Worm (Caenorhabditis elegans) whole organism, L1 larva: Measurements from ENCODE around the gene pgm-2.

Experiments used
- F16B12.6 ChIP-seq: fragments of 150-350 bp; optimal IDR thresholded peaks from 2 replicates; lab custom pipeline; 2014; ENCODE audit warnings: missing biosample characterization, missing genetic modification characterization
- blmp-1 ChIP-seq: fragments of 150-350 bp; optimal IDR thresholded peaks from 2 replicates; lab custom pipeline; 2014; ENCODE audit warnings: missing biosample characterization, missing genetic modification characterization
- ceh-82 ChIP-seq, 3 experiments: fragments of 150-350 bp in 1 of 3; sonication (generic microtip) in 2 of 3; optimal IDR thresholded peaks; 2 replicates each; lab custom pipeline; 2014 to 2017; ENCODE audit warnings: missing biosample characterization in 3 of 3, missing genetic modification characterization in 3 of 3
- ceh-88 ChIP-seq: fragments of 200-800 bp; sonication (Bioruptor generic); IDR thresholded peaks from 2 replicates; pipeline ENCODE4 v1.3.6; 2022; ENCODE audit warnings: missing genetic modification characterization, missing compliant biosample characterization
- dpl-1 ChIP-seq, 3 experiments: fragments of 150-350 bp in 2 of 3; sonication (generic microtip) in 1 of 3; optimal IDR thresholded peaks; 2 replicates each; lab custom pipeline; 2014 to 2017; ENCODE audit warnings: missing biosample characterization in 3 of 3, missing genetic modification characterization in 3 of 3, missing genetic modification reagents in 3 of 3
- dsc-1 ChIP-seq: sonication (generic microtip); optimal IDR thresholded peaks from 2 replicates; lab custom pipeline; 2016; ENCODE audit warnings: mild to moderate bottlenecking, missing genetic modification characterization, missing compliant biosample characterization
- efl-1 ChIP-seq, 4 experiments: fragments of 150-350 bp; optimal IDR thresholded peaks in 3 of 4; peaks in 1 of 4; 1 replicate in 1 of 4; 2 replicates in 3 of 4; lab custom pipeline; 2014; ENCODE audit warnings: missing biosample characterization in 2 of 4, missing genetic modification characterization in 2 of 4, missing genetic modification reagents in 2 of 4
- efl-3 ChIP-seq: fragments of 200-800 bp; sonication (Bioruptor generic); optimal IDR thresholded peaks from 2 replicates; lab custom pipeline; 2018; ENCODE audit warnings: mild to moderate bottlenecking, missing genetic modification characterization, missing compliant biosample characterization
- egl-13 ChIP-seq: sonication (generic microtip); optimal IDR thresholded peaks from 2 replicates; lab custom pipeline; 2016; ENCODE audit warnings: missing genotype, missing genetic modification reagents, missing genetic modification characterization, missing compliant biosample characterization
- elt-3 ChIP-seq, 6 experiments: fragments of 150-350 bp in 1 of 6; sonication (generic microtip); optimal IDR thresholded peaks; 2 replicates each; lab custom pipeline; 2017 to 2018; ENCODE audit warnings: missing biosample characterization in 6 of 6, missing genetic modification characterization in 6 of 6, inconsistent platforms in 1 of 6
- fkh-4 ChIP-seq: sonication (generic microtip); optimal IDR thresholded peaks from 2 replicates; lab custom pipeline; 2016; ENCODE audit warnings: missing compliant biosample characterization, missing genetic modification characterization, borderline replicate concordance
- fkh-8 ChIP-seq: sonication (generic microtip); optimal IDR thresholded peaks from 2 replicates; lab custom pipeline; 2016; ENCODE audit warnings: mild to moderate bottlenecking, missing genetic modification characterization, missing compliant biosample characterization
- fos-1 ChIP-seq: fragments of 150-350 bp; optimal IDR thresholded peaks from 2 replicates; lab custom pipeline; 2014; ENCODE audit warnings: missing biosample characterization, missing genetic modification characterization
- grh-1 ChIP-seq: fragments of 200-800 bp; sonication (Bioruptor generic); IDR thresholded peaks from 2 replicates; pipeline ENCODE4 v1.3.6; 2022; ENCODE audit warnings: missing genetic modification reagents, missing genetic modification characterization, missing compliant biosample characterization
- irx-1 ChIP-seq: sonication (generic microtip); optimal IDR thresholded peaks from 2 replicates; lab custom pipeline; 2016; ENCODE audit warnings: missing genetic modification characterization, missing compliant biosample characterization
- isw-1 ChIP-seq: fragments of 200-800 bp; sonication (Bioruptor generic); IDR thresholded peaks from 2 replicates; pipeline ENCODE4 v1.3.6; 2022; ENCODE audit warnings: missing genetic modification characterization, missing compliant biosample characterization
- lin-14 ChIP-seq: fragments of 200-800 bp; sonication (Bioruptor generic); optimal IDR thresholded peaks from 2 replicates; lab custom pipeline; 2018; ENCODE audit warnings: mild to moderate bottlenecking, missing genetic modification characterization, moderate library complexity, missing compliant biosample characterization
- lin-15B ChIP-seq: fragments of 150-350 bp; sonication (generic microtip); optimal IDR thresholded peaks from 3 replicates; lab custom pipeline; 2014; ENCODE audit warnings: missing biosample characterization, missing genetic modification characterization
- lin-35 ChIP-seq, 2 experiments: fragments of 150-350 bp; optimal IDR thresholded peaks; 2 replicates each; lab custom pipeline; 2014; ENCODE audit warnings: missing biosample characterization in 2 of 2, missing genetic modification characterization in 2 of 2, missing genetic modification reagents in 2 of 2
- lsy-2 ChIP-seq, 2 experiments: fragments of 150-350 bp; optimal IDR thresholded peaks; 2 replicates each; lab custom pipeline; 2014; ENCODE audit warnings: missing biosample characterization in 2 of 2, missing genetic modification characterization in 2 of 2
- mdl-1 ChIP-seq, 2 experiments: fragments of 150-350 bp; optimal IDR thresholded peaks; 2 replicates each; lab custom pipeline; 2014 to 2017; ENCODE audit warnings: missing biosample characterization in 2 of 2, missing genetic modification characterization in 2 of 2, inconsistent platforms in 1 of 2
- mep-1 ChIP-seq: fragments of 150-350 bp; optimal IDR thresholded peaks from 2 replicates; lab custom pipeline; 2014; ENCODE audit warnings: missing biosample characterization, missing genetic modification characterization
- nhr-19 ChIP-seq: fragments of 200-800 bp; sonication (Bioruptor generic); conservative IDR thresholded peaks from 2 replicates; pipeline ENCODE4 v1.3.6; 2022; ENCODE audit warnings: missing genetic modification characterization, missing compliant biosample characterization
- nhr-237 ChIP-seq: fragments of 150-350 bp; optimal IDR thresholded peaks from 2 replicates; lab custom pipeline; 2014; ENCODE audit warnings: missing biosample characterization, missing genetic modification characterization
- nhr-47 ChIP-seq: sonication (generic microtip); optimal IDR thresholded peaks from 2 replicates; lab custom pipeline; 2016; ENCODE audit warnings: mild to moderate bottlenecking, missing genetic modification characterization, moderate library complexity, missing compliant biosample characterization
- nhr-71 ChIP-seq: sonication (generic microtip); optimal IDR thresholded peaks from 2 replicates; lab custom pipeline; 2016; ENCODE audit warnings: mild to moderate bottlenecking, missing genetic modification characterization, moderate library complexity, missing compliant biosample characterization
- nhr-85 ChIP-seq: sonication (generic microtip); peaks from one replicate; lab custom pipeline; 2016; ENCODE audit warnings: missing genetic modification characterization, inconsistent platforms, missing compliant biosample characterization
- nhr-90 ChIP-seq: sonication (generic microtip); optimal IDR thresholded peaks from 2 replicates; lab custom pipeline; 2016; ENCODE audit warnings: mild to moderate bottlenecking, missing genetic modification characterization, missing compliant biosample characterization; ENCODE audit not compliant: poor library complexity
- rnt-1 ChIP-seq: sonication (generic microtip); optimal IDR thresholded peaks from 2 replicates; lab custom pipeline; 2016; ENCODE audit warnings: mild to moderate bottlenecking, missing genetic modification characterization, moderate library complexity, missing compliant biosample characterization
- skn-1 ChIP-seq: fragments of 150-350 bp; optimal IDR thresholded peaks from 2 replicates; lab custom pipeline; 2014; ENCODE audit warnings: missing biosample characterization, missing genetic modification characterization
- snpc-4 ChIP-seq: fragments of 150-350 bp; optimal IDR thresholded peaks from 2 replicates; lab custom pipeline; 2014; ENCODE audit warnings: missing biosample characterization, missing genetic modification characterization
- snu-23 ChIP-seq: sonication (generic microtip); optimal IDR thresholded peaks from 2 replicates; lab custom pipeline; 2016; ENCODE audit warnings: missing genetic modification characterization, missing compliant biosample characterization
- sox-4 ChIP-seq: sonication (generic microtip); optimal IDR thresholded peaks from 2 replicates; lab custom pipeline; 2016; ENCODE audit warnings: missing genetic modification characterization, missing compliant biosample characterization
- swsn-7 ChIP-seq: sonication (generic microtip); optimal IDR thresholded peaks from 2 replicates; lab custom pipeline; 2016; ENCODE audit warnings: missing genetic modification characterization, missing compliant biosample characterization
- tbx-2 ChIP-seq: sonication (generic microtip); optimal IDR thresholded peaks from 2 replicates; lab custom pipeline; 2016; ENCODE audit warnings: missing genetic modification characterization, missing compliant biosample characterization
- unc-130 ChIP-seq: fragments of 150-350 bp; optimal IDR thresholded peaks from 2 replicates; lab custom pipeline; 2017; ENCODE audit warnings: missing biosample characterization, missing genetic modification characterization, inconsistent platforms
- unc-86 ChIP-seq: sonication (generic microtip); optimal IDR thresholded peaks from 2 replicates; lab custom pipeline; 2016; ENCODE audit warnings: missing genetic modification characterization, missing compliant biosample characterization
- unc-98 ChIP-seq: fragments of 200-800 bp; sonication (Bioruptor generic); IDR thresholded peaks from 2 replicates; pipeline ENCODE4 v1.3.6; 2022; ENCODE audit warnings: missing genetic modification characterization, missing compliant biosample characterization
- xbp-1 ChIP-seq: sonication (generic microtip); optimal IDR thresholded peaks from 2 replicates; lab custom pipeline; 2016; ENCODE audit warnings: missing genetic modification characterization, missing compliant biosample characterization
- zip-4 ChIP-seq: fragments of 200-800 bp; sonication (Bioruptor generic); optimal IDR thresholded peaks from 2 replicates; lab custom pipeline; 2018; ENCODE audit warnings: mild to moderate bottlenecking, missing genetic modification characterization, moderate library complexity, missing compliant biosample characterization
- ztf-11 ChIP-seq, 2 experiments: sonication (generic microtip); optimal IDR thresholded peaks; 2 replicates each; lab custom pipeline; 2016 to 2017; ENCODE audit warnings: missing genetic modification characterization in 2 of 2, missing biosample characterization in 1 of 2, missing compliant biosample characterization in 1 of 2

Gene pgm-2

DNA sequence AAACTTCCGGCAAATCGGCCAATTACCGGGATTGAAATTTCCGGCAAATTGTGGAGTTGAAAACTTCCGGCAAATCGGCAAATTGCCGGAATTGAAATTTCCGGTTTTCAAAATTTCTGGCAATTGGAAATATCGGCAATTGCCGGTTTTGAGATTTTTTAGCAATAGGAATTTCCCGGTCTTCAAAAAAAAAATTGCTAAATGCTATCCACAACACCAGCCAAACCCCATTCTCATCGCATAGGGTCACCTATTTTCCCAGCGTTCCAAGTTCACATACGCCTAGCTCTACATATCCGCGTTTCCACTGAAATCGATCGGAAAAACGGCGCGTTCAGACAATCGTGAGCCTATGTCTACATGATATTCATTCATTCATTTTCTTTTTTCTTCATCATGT is 13.8 kb upstream of the pgm-2 start, which contains the start of gene F56A8.8:
F56A8.8 (plus strand) TSS at position 301 of the 400 bp plus-strand sequence.
- TF ChIP-seq fkh-4 (tag; lab: Kevin White, UChicago) (no peak), fkh-8 (tag; lab: Kevin White, UChicago) (no peak), grh-1 (GFP tag; lab: Robert Waterston, UW) (0 out of 2 replicates have a peak, but pooled peaks have one; percentile 17), efl-1 (optimal IDR thresholded peaks at IDR 0.05; lab: Kevin White, UChicago) (no peak), efl-1 (GFP tag; optimal IDR thresholded peaks at IDR 0.05 in 1 of 2; lab: Kevin White, UChicago) (peak in 1 of 2 experiments; percentile 16), elt-3 (tag; optimal IDR thresholded peaks at IDR 0.05; lab: Kevin White, UChicago) (no peak)

DNA sequence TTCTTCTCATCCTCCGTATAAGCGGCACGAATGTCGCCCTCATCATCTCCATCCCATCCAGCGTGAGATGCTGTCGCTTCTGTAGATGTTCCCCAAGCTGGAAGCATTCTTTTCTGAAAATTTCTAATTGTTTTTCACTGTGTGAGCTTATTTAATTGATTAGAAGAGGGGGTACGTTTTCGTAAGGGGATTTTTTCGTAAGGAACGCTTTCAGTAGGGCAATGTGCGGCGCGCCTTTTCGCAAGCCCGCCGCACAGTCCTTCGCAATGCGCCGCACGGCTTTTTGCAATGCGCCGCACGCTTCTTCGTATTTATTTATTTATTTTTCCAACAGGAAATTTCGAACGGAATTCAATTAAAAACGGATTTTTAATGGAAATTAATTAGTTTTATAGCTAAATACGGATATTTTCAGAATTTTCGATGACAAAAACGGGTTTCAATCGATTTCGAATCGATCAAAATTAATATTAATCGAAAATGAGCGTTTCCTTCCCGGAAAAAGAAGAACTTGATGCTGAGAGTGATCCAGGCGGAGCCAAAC is 6.1 kb upstream of the pgm-2 start, which contains the start of gene set-25:
set-25 (minus strand) TSS at position 120 of the 544 bp plus-strand sequence.
- TF ChIP-seq dpl-1 (GFP tag; optimal IDR thresholded peaks at IDR 0.05; lab: Kevin White, UChicago) (peak in 1 of 3 experiments; percentile 31), nhr-47 (tag; lab: Kevin White, UChicago) (peak; percentile 14), ceh-88 (GFP tag; lab: Robert Waterston, UW) (0 out of 2 replicates have a peak, but pooled peaks have one; percentile 34), nhr-19 (GFP tag; lab: Robert Waterston, UW) (peak; percentile 36), dsc-1 (tag; lab: Kevin White, UChicago) (peak; percentile 4), nhr-71 (tag; lab: Kevin White, UChicago) (peak; percentile 44), lin-14 (GFP tag; lab: Kevin White, UChicago) (peak; percentile 26), nhr-85 (peak; percentile 38), snu-23 (GFP tag; lab: Kevin White, UChicago) (peak; percentile 9), lsy-2 (tag; optimal IDR thresholded peaks at IDR 0.05; lab: Kevin White, UChicago) (peak in 1 of 2 experiments; percentile 23), efl-1 (optimal IDR thresholded peaks at IDR 0.05; lab: Kevin White, UChicago) (peak in 1 of 2 experiments; percentile 23), efl-1 (GFP tag; optimal IDR thresholded peaks at IDR 0.05 in 1 of 2; lab: Kevin White, UChicago) (peak in 1 of 2 experiments; percentile 63)

DNA sequence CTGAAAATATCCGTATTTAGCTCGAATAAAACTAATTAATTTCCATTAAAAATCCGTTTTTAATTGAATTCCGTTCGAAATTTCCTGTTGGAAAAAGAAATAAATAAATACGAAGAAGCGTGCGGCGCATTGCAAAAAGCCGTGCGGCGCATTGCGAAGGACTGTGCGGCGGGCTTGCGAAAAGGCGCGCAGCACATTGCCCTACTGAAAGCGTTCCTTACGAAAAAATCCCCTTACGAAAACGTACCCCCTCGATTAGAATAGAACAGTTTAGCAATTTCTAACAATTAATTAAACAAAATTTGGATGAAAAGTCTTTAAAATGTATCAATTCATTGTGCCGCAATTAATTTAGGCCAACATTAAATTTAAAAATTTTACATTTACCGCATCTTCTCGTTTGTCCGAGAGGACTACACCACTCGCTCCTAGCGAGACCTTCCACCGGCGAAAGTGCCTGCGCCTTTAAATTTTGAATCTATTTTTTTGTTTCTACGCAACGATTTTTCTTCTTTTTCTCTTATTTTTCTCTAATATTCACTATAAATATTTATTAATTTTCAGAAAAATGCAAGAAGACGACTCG is 2.8 kb upstream of the pgm-2 start, which contains the start of gene npp-18:
npp-18 (plus strand) TSS at position 565 of the 586 bp plus-strand sequence.
- TF ChIP-seq ceh-82 (tag; optimal IDR thresholded peaks at IDR 0.05; lab: Kevin White, UChicago) (peak; percentile 52 to 78 (median 67)), irx-1 (tag; lab: Kevin White, UChicago) (peak; percentile 72), efl-1 (optimal IDR thresholded peaks at IDR 0.05; lab: Kevin White, UChicago) (peak; percentile 74 to 87), efl-1 (GFP tag; optimal IDR thresholded peaks at IDR 0.05 in 1 of 2; lab: Kevin White, UChicago) (peak; percentile 87 to 98), nhr-19 (GFP tag; lab: Robert Waterston, UW) (peak; percentile 84), dpl-1 (GFP tag; optimal IDR thresholded peaks at IDR 0.05; lab: Kevin White, UChicago) (peak; percentile 77 to 89 (median 85)), lin-35 (GFP tag; optimal IDR thresholded peaks at IDR 0.05; lab: Kevin White, UChicago) (peak; percentile 86 to 89), dsc-1 (tag; lab: Kevin White, UChicago) (peak; percentile 70), nhr-47 (tag; lab: Kevin White, UChicago) (peak; percentile 84), swsn-7 (tag; lab: Kevin White, UChicago) (peak; percentile 72), skn-1 (tag; lab: Kevin White, UChicago) (peak; percentile 52), tbx-2 (tag; lab: Kevin White, UChicago) (peak; percentile 69), grh-1 (GFP tag; lab: Robert Waterston, UW) (peak; percentile 73), nhr-71 (tag; lab: Kevin White, UChicago) (peak; percentile 81), isw-1 (GFP tag; lab: Robert Waterston, UW) (peak; percentile 76), elt-3 (tag; optimal IDR thresholded peaks at IDR 0.05; lab: Kevin White, UChicago) (peak in 1 of 6 experiments; percentile 29), nhr-90 (tag; lab: Kevin White, UChicago) (peak; percentile 65), unc-130 (tag; lab: Kevin White, UChicago) (peak; percentile 70), lsy-2 (tag; optimal IDR thresholded peaks at IDR 0.05; lab: Kevin White, UChicago) (peak; percentile 81 to 82), sox-4 (peak; percentile 53), snu-23 (GFP tag; lab: Kevin White, UChicago) (peak; percentile 82), lin-15B (tag; lab: Kevin White, UChicago) (peak; percentile 80), rnt-1 (tag; lab: Kevin White, UChicago) (peak; percentile 77), F16B12.6 (tag; lab: Kevin White, UChicago) (peak; percentile 22), ztf-11 (tag; optimal IDR thresholded peaks at IDR 0.05; lab: Kevin White, UChicago) (peak in 1 of 2 experiments; percentile 34), mep-1 (tag; lab: Kevin White, UChicago) (peak; percentile 72), xbp-1 (tag; lab: Kevin White, UChicago) (peak; percentile 73), ceh-88 (GFP tag; lab: Robert Waterston, UW) (peak; percentile 81), snpc-4 (peak; percentile 38), nhr-237 (tag; lab: Kevin White, UChicago) (peak; percentile 28), zip-4 (GFP tag; lab: Kevin White, UChicago) (peak; percentile 32), unc-86 (tag; lab: Kevin White, UChicago) (peak; percentile 63), unc-98 (GFP tag; lab: Robert Waterston, UW) (peak; percentile 41; the same call in 1 of the 2 replicates), fos-1 (tag; lab: Kevin White, UChicago) (peak; percentile 23), egl-13 (tag; lab: Kevin White, UChicago) (peak; percentile 51), efl-3 (GFP tag; lab: Kevin White, UChicago) (peak; percentile 5), fkh-8 (tag; lab: Kevin White, UChicago) (peak; percentile 53), mdl-1 (tag; optimal IDR thresholded peaks at IDR 0.05; lab: Kevin White, UChicago) (peak in 1 of 2 experiments; percentile 28), blmp-1 (tag; lab: Kevin White, UChicago) (peak; percentile 33), nhr-85 (peak; percentile 91), lin-14 (GFP tag; lab: Kevin White, UChicago) (peak; percentile 64)
